Fruit fly (Drosophila melanogaster) whole organism, embryonic: Measurements from ENCODE around the gene CG5139.

Source experiments
- CG10431 ChIP-seq: fragments of 200-800 bp; sonication (Bioruptor generic); optimal IDR thresholded peaks from 3 replicates; lab custom pipeline; 2018; ENCODE audit warnings: missing biosample characterization, mild to moderate bottlenecking, missing genetic modification characterization
- CG10565 ChIP-seq: fragments of 200-800 bp; sonication (Bioruptor generic); optimal IDR thresholded peaks from 3 replicates; lab custom pipeline; 2016; ENCODE audit warnings: missing biosample characterization, mild to moderate bottlenecking, missing genetic modification characterization
- CG10959 ChIP-seq: fragments of 200-800 bp; sonication (Bioruptor generic); IDR thresholded peaks from 2 replicates; pipeline ENCODE4 v1.3.6; 2022; ENCODE audit warnings: missing biosample characterization, missing genetic modification characterization
- CG11398 ChIP-seq: fragments of 200-800 bp; sonication (Bioruptor generic); optimal IDR thresholded peaks from 2 replicates; lab custom pipeline; 2016; ENCODE audit warnings: missing biosample characterization, missing genetic modification characterization
- CG12391 ChIP-seq: fragments of 200-800 bp; sonication (Bioruptor generic); optimal IDR thresholded peaks from 3 replicates; lab custom pipeline; 2018; ENCODE audit warnings: missing biosample characterization, mild to moderate bottlenecking, missing genetic modification characterization, moderate library complexity
- CG15601 ChIP-seq: fragments of 200-800 bp; sonication (Bioruptor generic); optimal IDR thresholded peaks from 3 replicates; lab custom pipeline; 2019; ENCODE audit warnings: missing biosample characterization, mild to moderate bottlenecking, missing genetic modification characterization, moderate library complexity
- CG1647 ChIP-seq: fragments of 200-800 bp; sonication (Bioruptor generic); optimal IDR thresholded peaks from 3 replicates; lab custom pipeline; 2016; ENCODE audit warnings: missing biosample characterization, missing genetic modification characterization
- CG17802 ChIP-seq: fragments of 200-800 bp; sonication (Bioruptor generic); optimal IDR thresholded peaks from 2 replicates; lab custom pipeline; 2018; ENCODE audit warnings: missing biosample characterization, mild to moderate bottlenecking, missing genetic modification characterization, moderate library complexity
- CG1792 ChIP-seq: fragments of 200-800 bp; sonication (Bioruptor generic); optimal IDR thresholded peaks from 2 replicates; lab custom pipeline; 2016; ENCODE audit warnings: missing biosample characterization, missing genetic modification characterization
- CG18476 ChIP-seq: fragments of 200-800 bp; sonication (Bioruptor generic); optimal IDR thresholded peaks from 2 replicates; lab custom pipeline; 2016; ENCODE audit warnings: missing biosample characterization, mild to moderate bottlenecking, missing genetic modification characterization
- CG18599 ChIP-seq: fragments of 200-800 bp; sonication (Bioruptor generic); optimal IDR thresholded peaks from 3 replicates; lab custom pipeline; 2017; ENCODE audit warnings: missing biosample characterization, missing genetic modification characterization, mild to moderate bottlenecking, moderate library complexity, missing genetic modification reagents
- CG2199 ChIP-seq: fragments of 200-800 bp; sonication (Bioruptor generic); IDR thresholded peaks from 3 replicates; pipeline ENCODE4 v1.3.6; 2022; ENCODE audit warnings: missing biosample characterization, missing genetic modification characterization
- CG2712 ChIP-seq: fragments of 200-800 bp; optimal IDR thresholded peaks from 3 replicates; lab custom pipeline; 2019; ENCODE audit warnings: missing biosample characterization, mild to moderate bottlenecking, missing genetic modification characterization, moderate library complexity
- CG2889 ChIP-seq: fragments of 200-800 bp; sonication (Bioruptor generic); IDR thresholded peaks from 3 replicates; pipeline ENCODE4 v1.3.6; 2022; ENCODE audit warnings: missing biosample characterization, missing genetic modification characterization
- CG32767 ChIP-seq: fragments of 200-800 bp; sonication (Bioruptor generic); IDR thresholded peaks from 2 replicates; pipeline ENCODE4 v1.3.6; 2022; ENCODE audit warnings: missing biosample characterization, missing genetic modification characterization
- CG33557 ChIP-seq: fragments of 200-800 bp; sonication (Bioruptor generic); optimal IDR thresholded peaks from 2 replicates; lab custom pipeline; 2019; ENCODE audit warnings: missing biosample characterization, mild to moderate bottlenecking, missing genetic modification characterization, moderate library complexity
- CG3995 ChIP-seq: fragments of 200-800 bp; sonication (Bioruptor generic); optimal IDR thresholded peaks from 3 replicates; lab custom pipeline; 2016; ENCODE audit warnings: missing biosample characterization, missing genetic modification characterization
- CG6689 ChIP-seq: fragments of 200-800 bp; sonication (Bioruptor generic); IDR thresholded peaks from 2 replicates; pipeline ENCODE4 v1.3.6; 2022; ENCODE audit warnings: missing biosample characterization, missing genetic modification characterization
- CG6854 ChIP-seq: fragments of 200-800 bp; sonication (Bioruptor generic); optimal IDR thresholded peaks from 3 replicates; lab custom pipeline; 2017; ENCODE audit warnings: missing biosample characterization, mild to moderate bottlenecking, missing genetic modification characterization
- CG7357 ChIP-seq: fragments of 200-800 bp; sonication (Bioruptor generic); IDR thresholded peaks from 3 replicates; pipeline ENCODE4 v1.3.6; 2022; ENCODE audit warnings: missing biosample characterization, missing genetic modification characterization
- CG7745 ChIP-seq: fragments of 200-800 bp; sonication (Bioruptor generic); optimal IDR thresholded peaks from 2 replicates; lab custom pipeline; 2018; ENCODE audit warnings: missing biosample characterization, mild to moderate bottlenecking, missing genetic modification characterization, moderate library complexity
- CG8924 ChIP-seq: fragments of 200-800 bp; optimal IDR thresholded peaks from 3 replicates; lab custom pipeline; 2019; ENCODE audit warnings: missing biosample characterization, mild to moderate bottlenecking, missing genetic modification characterization, moderate library complexity
- CkIIα-i1 ChIP-seq: fragments of 200-800 bp; sonication (Bioruptor generic); IDR thresholded peaks from 2 replicates; pipeline ENCODE4 v1.3.6; 2022; ENCODE audit warnings: missing biosample characterization, missing genetic modification characterization
- Dip3 ChIP-seq: fragments of 200-800 bp; sonication (Bioruptor generic); optimal IDR thresholded peaks from 3 replicates; lab custom pipeline; 2016; ENCODE audit warnings: missing biosample characterization, missing genetic modification characterization
- E2f1 ChIP-seq: fragments of 200-800 bp; sonication (Bioruptor generic); IDR thresholded peaks from 2 replicates; pipeline ENCODE4 v1.3.6; 2022; ENCODE audit warnings: missing biosample characterization, missing genetic modification characterization
- Fer1 ChIP-seq: fragments of 200-800 bp; sonication (Bioruptor generic); optimal IDR thresholded peaks from 2 replicates; lab custom pipeline; 2017; ENCODE audit warnings: missing biosample characterization, mild to moderate bottlenecking, missing genetic modification characterization
- HmgZ ChIP-seq: fragments of 200-800 bp; sonication (Bioruptor generic); optimal IDR thresholded peaks from 2 replicates; lab custom pipeline; 2018; ENCODE audit warnings: missing biosample characterization, mild to moderate bottlenecking, missing genetic modification characterization
- Hr78 ChIP-seq, 2 experiments: fragments of 200-800 bp in 1 of 2; fragments of >200 bp in 1 of 2; sonication (Bioruptor generic) in 1 of 2; optimal IDR thresholded peaks; 2 replicates each; lab custom pipeline; 2017 to 2019; ENCODE audit warnings: missing biosample characterization in 2 of 2, missing genetic modification characterization in 2 of 2, mild to moderate bottlenecking in 1 of 2, moderate library complexity in 1 of 2
- Neu2 ChIP-seq: fragments of 200-800 bp; sonication (Bioruptor generic); optimal IDR thresholded peaks from 3 replicates; lab custom pipeline; 2016; ENCODE audit warnings: missing biosample characterization, missing genetic modification characterization, borderline replicate concordance
- Poxn ChIP-seq: fragments of 200-800 bp; sonication (Bioruptor generic); IDR thresholded peaks from 2 replicates; pipeline ENCODE4 v1.3.6; 2022; ENCODE audit warnings: missing biosample characterization, missing genetic modification characterization
- Taf1 ChIP-seq: fragments of 200-800 bp; sonication (Bioruptor generic); IDR thresholded peaks from 2 replicates; pipeline ENCODE4 v1.3.6; 2022; ENCODE audit warnings: missing biosample characterization, missing genetic modification characterization
- ara ChIP-seq: fragments of 200-800 bp; sonication (Bioruptor generic); IDR thresholded peaks from 2 replicates; pipeline ENCODE4 v1.3.6; 2022; ENCODE audit warnings: missing biosample characterization, missing genetic modification characterization
- az2 ChIP-seq: fragments of 200-800 bp; sonication (Bioruptor generic); optimal IDR thresholded peaks from 3 replicates; lab custom pipeline; 2016; ENCODE audit warnings: missing biosample characterization, missing genetic modification characterization
- bbx ChIP-seq: fragments of 200-800 bp; sonication (Bioruptor generic); IDR thresholded peaks from 2 replicates; pipeline ENCODE4 v1.3.6; 2022; ENCODE audit warnings: missing biosample characterization, missing genetic modification characterization; ENCODE audit not compliant: partially characterized antibody
- chn ChIP-seq: fragments of 200-800 bp; sonication (Bioruptor generic); optimal IDR thresholded peaks from 2 replicates; lab custom pipeline; 2016; ENCODE audit warnings: missing biosample characterization, missing genetic modification characterization
- ci ChIP-seq: fragments of 200-800 bp; sonication (Bioruptor generic); IDR thresholded peaks from 3 replicates; pipeline ENCODE4 v1.3.6; 2022; ENCODE audit warnings: missing biosample characterization, missing genetic modification characterization
- fd102C ChIP-seq: fragments of 200-800 bp; sonication (Bioruptor generic); optimal IDR thresholded peaks from 2 replicates; lab custom pipeline; 2018; ENCODE audit warnings: missing biosample characterization, mild to moderate bottlenecking, missing genetic modification characterization, moderate library complexity
- gcm ChIP-seq: fragments of 200-800 bp; sonication (Bioruptor generic); optimal IDR thresholded peaks from 2 replicates; lab custom pipeline; 2019; ENCODE audit warnings: missing biosample characterization, mild to moderate bottlenecking, missing genetic modification characterization, moderate library complexity
- gem ChIP-seq: fragments of 200-800 bp; sonication (Bioruptor generic); optimal IDR thresholded peaks from 2 replicates; lab custom pipeline; 2019; ENCODE audit warnings: missing biosample characterization, mild to moderate bottlenecking, missing genetic modification characterization, moderate library complexity
- kah ChIP-seq: fragments of 200-800 bp; sonication (Bioruptor generic); optimal IDR thresholded peaks from 2 replicates; lab custom pipeline; 2018; ENCODE audit warnings: missing biosample characterization, mild to moderate bottlenecking, missing genetic modification characterization
- lab ChIP-seq: fragments of 200-800 bp; sonication (Bioruptor generic); optimal IDR thresholded peaks from 3 replicates; lab custom pipeline; 2017; ENCODE audit warnings: missing biosample characterization, missing genetic modification characterization, mild to moderate bottlenecking, moderate library complexity, missing genetic modification reagents
- lmd ChIP-seq: fragments of 200-800 bp; sonication (Bioruptor generic); IDR thresholded peaks from 2 replicates; pipeline ENCODE4 v1.3.6; 2022; ENCODE audit warnings: missing biosample characterization, missing genetic modification characterization
- mam ChIP-seq: fragments of 200-800 bp; sonication (Bioruptor generic); optimal IDR thresholded peaks from 3 replicates; lab custom pipeline; 2016; ENCODE audit warnings: missing biosample characterization, missing genetic modification characterization
- odd ChIP-seq: fragments of 200-800 bp; sonication (Bioruptor generic); optimal IDR thresholded peaks from 2 replicates; lab custom pipeline; 2017; ENCODE audit warnings: missing biosample characterization, mild to moderate bottlenecking, missing genetic modification characterization
- pho ChIP-seq: fragments of 200-800 bp; sonication (Bioruptor generic); optimal IDR thresholded peaks from 2 replicates; lab custom pipeline; 2016; ENCODE audit warnings: missing biosample characterization, missing genetic modification characterization
- rib ChIP-seq: fragments of 200-800 bp; sonication (Bioruptor generic); IDR thresholded peaks from 2 replicates; pipeline ENCODE4 v1.3.6; 2022; ENCODE audit warnings: missing biosample characterization, missing genetic modification characterization
- row ChIP-seq: fragments of 200-800 bp; sonication (Bioruptor generic); IDR thresholded peaks from 3 replicates; pipeline ENCODE4 v1.3.6; 2022; ENCODE audit warnings: missing biosample characterization, missing genetic modification characterization
- toy ChIP-seq: fragments of 200-800 bp; sonication (Bioruptor generic); IDR thresholded peaks from 2 replicates; pipeline ENCODE4 v1.3.6; 2022; ENCODE audit warnings: missing biosample characterization, missing genetic modification characterization
- vnd ChIP-seq: fragments of 200-800 bp; sonication (Bioruptor generic); IDR thresholded peaks from 3 replicates; pipeline ENCODE4 v1.3.6; 2022; ENCODE audit warnings: missing biosample characterization, missing genetic modification characterization; ENCODE audit not compliant: partially characterized antibody
- zfh2 ChIP-seq: fragments of 200-800 bp; sonication (Bioruptor generic); optimal IDR thresholded peaks from 2 replicates; lab custom pipeline; 2016; ENCODE audit warnings: missing biosample characterization, missing genetic modification characterization

Gene CG5139

dm6 chr2L:1207432-1207831 is 8.4 kb upstream of the CG5139 start (continued):
- peak; percentile 77 for TF ChIP-seq CG18599 (GFP tag; lab: Kevin White, UChicago)
- TF ChIP-seq CG6854 (GFP tag; lab: Kevin White, UChicago): peak; percentile 32
- peak; percentile 68 for TF ChIP-seq gem (tag; lab: Kevin White, UChicago)
- peak; percentile 29 for TF ChIP-seq HmgZ (tag; lab: Kevin White, UChicago)
- TF ChIP-seq zfh2 (GFP tag; lab: Kevin White, UChicago): no peak
- no peak for TF ChIP-seq CG2199
- TF ChIP-seq CG10431: no peak
- TF ChIP-seq lmd (GFP tag; lab: Robert Waterston, UW): peak; percentile 70; the same call in 1 of the 2 replicates
- 0 out of 2 replicates have a peak, but pooled peaks have one; percentile 20 for TF ChIP-seq CkIIα-i1 (GFP tag; lab: Robert Waterston, UW)
- no peak for TF ChIP-seq CG18476 (GFP tag; lab: Kevin White, UChicago)
- no peak for TF ChIP-seq CG10565 (GFP tag; lab: Kevin White, UChicago)
- TF ChIP-seq CG1647 (GFP tag; lab: Kevin White, UChicago): no peak
- TF ChIP-seq fd102C (GFP tag; lab: Kevin White, UChicago): no peak
- 0 out of 2 replicates have a peak, but pooled peaks have one; percentile 40 for TF ChIP-seq rib (GFP tag; lab: Robert Waterston, UW)
- peak; percentile 64 for TF ChIP-seq Taf1
- no peak for TF ChIP-seq bbx (GFP tag; lab: Robert Waterston, UW)
- 0 out of 2 replicates have a peak, but pooled peaks have one; percentile 13 for TF ChIP-seq ara (GFP tag; lab: Robert Waterston, UW)
- TF ChIP-seq kah (GFP tag; lab: Kevin White, UChicago): no peak
- peak; percentile 62 for TF ChIP-seq CG32767 (GFP tag; lab: Robert Waterston, UW)
- peak; percentile 56 for TF ChIP-seq E2f1 (GFP tag; lab: Robert Waterston, UW)
- no peak for TF ChIP-seq Neu2
- TF ChIP-seq odd (GFP tag; lab: Kevin White, UChicago): peak; percentile 24
- peak; percentile 1 for TF ChIP-seq mam (GFP tag; lab: Kevin White, UChicago)
- peak; percentile 52; the same call in 1 of the 3 replicates for TF ChIP-seq CG7357 (GFP tag; lab: Robert Waterston, UW)
- TF ChIP-seq CG11398 (GFP tag; lab: Kevin White, UChicago): no peak
- peak; percentile 57; the same call in 1 of the 3 replicates for TF ChIP-seq CG2889
- TF ChIP-seq lab: peak; percentile 79
- TF ChIP-seq vnd (GFP tag; lab: Robert Waterston, UW): no peak
- peak; percentile 33 for TF ChIP-seq CG6689 (GFP tag; lab: Robert Waterston, UW)
- TF ChIP-seq CG15601 (tag; lab: Kevin White, UChicago): peak; percentile 2
- TF ChIP-seq Poxn: peak; percentile 9; the same call in 1 of the 2 replicates
- TF ChIP-seq az2 (GFP tag; lab: Kevin White, UChicago): no peak
- TF ChIP-seq CG7745 (tag; lab: Kevin White, UChicago): no peak
- TF ChIP-seq CG3995 (GFP tag; lab: Kevin White, UChicago): no peak
- peak; percentile 57 for TF ChIP-seq Fer1 (GFP tag; lab: Kevin White, UChicago)
- no peak for TF ChIP-seq Hr78 (GFP tag; optimal IDR thresholded peaks at IDR 0.05; lab: Kevin White, UChicago)
- peak; percentile 47 for TF ChIP-seq CG8924 (tag; lab: Kevin White, UChicago)
- peak; percentile 43 for TF ChIP-seq CG12391 (tag; lab: Kevin White, UChicago)
- peak; percentile 29 for TF ChIP-seq gcm (GFP tag; lab: Kevin White, UChicago)
- 0 out of 2 replicates have a peak, but pooled peaks have one; percentile 36 for TF ChIP-seq CG10959 (GFP tag; lab: Robert Waterston, UW)
- TF ChIP-seq CG33557 (GFP tag; lab: Kevin White, UChicago): no peak
- TF ChIP-seq CG2712 (tag; lab: Kevin White, UChicago): peak; percentile 41
- TF ChIP-seq ci (GFP tag; lab: Robert Waterston, UW): peak; percentile 81
- no peak for TF ChIP-seq CG17802 (tag; lab: Kevin White, UChicago)
- TF ChIP-seq chn (GFP tag; lab: Kevin White, UChicago): peak; percentile 15
- TF ChIP-seq CG1792 (GFP tag; lab: Kevin White, UChicago): no peak
- peak; percentile 41; the same call in 1 of the 2 replicates for TF ChIP-seq toy (GFP tag; lab: Robert Waterston, UW)
- peak; percentile 77; the same call in 2 of the 3 replicates for TF ChIP-seq row (GFP tag; lab: Robert Waterston, UW)
- peak; percentile 12 for TF ChIP-seq pho (GFP tag; lab: Kevin White, UChicago)
- peak; percentile 24 for TF ChIP-seq Dip3 (GFP tag; lab: Kevin White, UChicago)
